Worm (Caenorhabditis elegans): Measurements from ENCODE around the gene T16G1.7.
A peak's percentile ranks its signal among the peaks of the same experiment; 100 is the strongest.

Gene T16G1.7

DNA sequence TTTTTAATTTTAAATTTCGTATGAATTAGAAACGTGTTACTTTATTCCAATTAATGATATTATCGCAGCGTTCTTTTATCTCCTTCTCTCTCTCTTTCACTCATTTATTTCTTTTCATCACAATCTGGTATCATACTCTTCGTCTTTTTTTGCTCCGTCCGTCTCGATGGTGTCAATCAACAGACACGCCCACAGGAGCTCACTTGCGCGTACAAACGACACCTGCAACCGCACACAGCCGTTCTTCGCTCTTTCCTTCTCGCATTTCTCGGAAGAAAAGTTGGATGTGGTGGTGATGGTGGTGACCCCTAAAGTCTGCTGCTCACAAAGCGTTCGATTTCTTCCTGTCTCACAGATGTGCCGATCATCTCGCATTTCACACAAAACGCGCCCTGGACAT, 26.3 kb downstream of the T16G1.7 start:
- TF ChIP-seq ceh-9 (tag; optimal IDR thresholded peaks at IDR 0.05) (no peak), hmg-11 (tag; optimal IDR thresholded peaks at IDR 0.05) (no peak), unc-62 (GFP tag; optimal IDR thresholded peaks at IDR 0.05) (no peak), ama-1 (optimal IDR thresholded peaks at IDR 0.05) (no peak), snpc-4 (tag; optimal IDR thresholded peaks at IDR 0.05) (no peak), elt-3 (tag; optimal IDR thresholded peaks at IDR 0.05) (no peak), elt-2 (tag; optimal IDR thresholded peaks at IDR 0.05) (no peak), ztf-4 (tag; optimal IDR thresholded peaks at IDR 0.05) (no peak), nhr-43 (tag; optimal IDR thresholded peaks at IDR 0.05; ENCODE audit: poor library complexity, severe bottlenecking) (no peak), nfya-1 (tag; optimal IDR thresholded peaks at IDR 0.05; ENCODE audit: insufficient read depth) (no peak), nhr-77 (tag; optimal IDR thresholded peaks at IDR 0.05) (no peak)

ce11 chrV:12907436-12907835, 27.5 kb downstream of the T16G1.7 start:
- TF ChIP-seq hmg-11 (tag; optimal IDR thresholded peaks at IDR 0.05), result no peak

DNA sequence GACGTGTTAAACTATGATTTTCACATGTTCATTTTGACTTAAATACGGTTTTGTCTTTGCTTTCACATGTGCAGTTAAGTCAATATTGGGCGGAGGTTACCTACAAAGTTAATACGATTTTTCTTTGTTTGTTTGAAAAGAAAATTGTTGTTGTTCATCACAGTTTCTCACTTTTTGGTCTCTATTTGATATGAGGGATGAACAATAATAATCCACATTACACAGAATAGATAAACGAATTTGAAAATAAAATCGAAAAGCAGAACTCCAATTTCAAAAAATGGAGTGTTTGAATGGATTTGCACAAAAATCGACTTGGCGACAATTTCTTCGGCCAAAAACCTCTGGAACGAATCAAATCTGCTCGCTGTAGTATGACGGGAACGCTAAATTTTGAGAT, 28.2 kb downstream of the T16G1.7 start, which contains the start of gene ttr-29:
TSS of gene ttr-29 (minus strand) at position 101 of the 400 bp plus-strand sequence.
- no peak for TF ChIP-seq hmg-11 (tag; optimal IDR thresholded peaks at IDR 0.05)
- no peak for TF ChIP-seq nhr-237 (tag; optimal IDR thresholded peaks at IDR 0.05)
- TF ChIP-seq pha-4 (tag; optimal IDR thresholded peaks at IDR 0.05), result peak; percentile 90
- no peak for TF ChIP-seq unc-62 (GFP tag; optimal IDR thresholded peaks at IDR 0.05)

DNA sequence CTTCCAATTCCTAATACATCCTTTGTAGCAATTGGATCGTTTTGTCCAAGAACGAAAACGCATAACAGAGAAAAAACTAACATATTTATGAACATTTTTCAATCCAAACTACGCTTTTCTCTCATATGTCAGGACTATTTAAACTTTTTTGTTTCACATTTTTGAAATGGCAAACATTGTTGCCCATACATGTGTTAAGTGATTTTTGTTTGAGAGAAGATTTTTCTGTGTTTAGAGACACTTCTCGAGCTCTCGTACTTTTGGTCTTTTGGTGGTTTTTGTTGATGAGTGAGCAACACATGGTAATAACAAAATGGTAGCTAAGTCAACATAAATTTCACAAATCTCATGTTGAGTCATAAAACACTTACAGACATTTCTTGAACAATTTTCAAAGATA, 29.8 kb downstream of the T16G1.7 start, which contains the start of gene ttr-28:
TSS of gene ttr-28 (minus strand) at position 101 of the 400 bp plus-strand sequence.
- TF ChIP-seq elt-1 (tag; optimal IDR thresholded peaks at IDR 0.05) (no peak), ceh-9 (tag; optimal IDR thresholded peaks at IDR 0.05) (no peak), nhr-43 (tag; optimal IDR thresholded peaks at IDR 0.05; ENCODE audit: poor library complexity, severe bottlenecking) (no peak), pha-4 (tag; optimal IDR thresholded peaks at IDR 0.05) (peak; percentile 17), nhr-25 (tag; optimal IDR thresholded peaks at IDR 0.05) (no peak)

DNA sequence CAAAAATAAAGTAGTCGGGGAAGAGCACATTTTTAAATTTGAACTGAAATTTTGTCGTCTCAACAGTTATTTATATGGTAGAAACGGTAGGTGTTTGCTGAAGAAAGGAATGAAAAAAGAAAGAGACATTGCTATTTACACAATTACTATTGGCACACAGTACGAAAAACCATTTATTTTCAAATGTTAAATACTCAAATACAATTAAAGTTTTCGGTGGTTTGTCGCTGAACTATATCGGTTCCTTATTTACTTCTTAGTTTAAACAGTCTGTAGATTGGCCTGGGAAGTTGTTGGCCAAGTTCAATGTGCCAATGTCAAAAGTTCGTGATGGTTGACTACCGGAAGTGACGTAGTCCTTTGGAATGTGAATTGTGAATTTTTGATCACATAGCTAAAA, 30.9 kb downstream of the T16G1.7 start, which contains the start of gene ttr-27:
TSS of gene ttr-27 (minus strand) at position 45 of the 400 bp plus-strand sequence.
- TF ChIP-seq pha-4 (tag; optimal IDR thresholded peaks at IDR 0.05) (peak; percentile 91), egl-27 (tag; optimal IDR thresholded peaks at IDR 0.05) (no peak)

ce11 chrV:12901301-12901700, 33.6 kb downstream of the T16G1.7 start:
- no peak for TF ChIP-seq eor-1 (tag; optimal IDR thresholded peaks at IDR 0.05)
- peak; percentile 21 for TF ChIP-seq fkh-10 (GFP tag; optimal IDR thresholded peaks at IDR 0.05)

- TF ChIP-seq lin-39 (tag; optimal IDR thresholded peaks at IDR 0.05) (peak; percentile 65), lsy-12 (tag; optimal IDR thresholded peaks at IDR 0.05) (no peak), elt-3 (tag; optimal IDR thresholded peaks at IDR 0.05) (no peak)
Observed at ce11 chrV:12898583-12899232, 36.2 kb downstream of the T16G1.7 start.

- TF ChIP-seq R02D3.7 (tag; optimal IDR thresholded peaks at IDR 0.05) (no peak), nfya-1 (tag; optimal IDR thresholded peaks at IDR 0.05; ENCODE audit: insufficient read depth) (no peak), fos-1 (tag; optimal IDR thresholded peaks at IDR 0.05) (no peak), nhr-76 (tag; optimal IDR thresholded peaks at IDR 0.05) (no peak), unc-62 (GFP tag; optimal IDR thresholded peaks at IDR 0.05) (no peak), nhr-77 (tag; optimal IDR thresholded peaks at IDR 0.05) (no peak), mml-1 (tag; optimal IDR thresholded peaks at IDR 0.05) (no peak), ceh-16 (tag; optimal IDR thresholded peaks at IDR 0.05) (no peak), egl-27 (tag; optimal IDR thresholded peaks at IDR 0.05) (no peak), jun-1 (tag; optimal IDR thresholded peaks at IDR 0.05) (no peak), fkh-2 (tag; optimal IDR thresholded peaks at IDR 0.05) (no peak), hmg-11 (tag; optimal IDR thresholded peaks at IDR 0.05) (no peak), fkh-10 (GFP tag; optimal IDR thresholded peaks at IDR 0.05) (no peak), lsy-12 (tag; optimal IDR thresholded peaks at IDR 0.05) (no peak), ceh-28 (tag; optimal IDR thresholded peaks at IDR 0.05) (no peak), skn-1 (tag; optimal IDR thresholded peaks at IDR 0.05) (no peak), daf-12 (tag; optimal IDR thresholded peaks at IDR 0.05) (no peak), nhr-43 (tag; optimal IDR thresholded peaks at IDR 0.05; ENCODE audit: poor library complexity, severe bottlenecking) (no peak), nhr-237 (tag; optimal IDR thresholded peaks at IDR 0.05) (no peak)
Observed at ce11 chrV:12897338-12897737, 37.6 kb downstream of the T16G1.7 start.

Measured in whole organism, L3 larva.